Worm (Caenorhabditis elegans) whole organism, young adult: ENCODE results near the gene sir-2.3.

Experiments used
- B0261.1 ChIP-seq: sonication (generic microtip); optimal IDR thresholded peaks from 2 replicates; lab custom pipeline; 2016; ENCODE audit warnings: mild to moderate bottlenecking, missing genetic modification characterization, moderate library complexity, missing compliant biosample characterization
- C17E4.6 ChIP-seq: fragments of 200-800 bp; sonication (Bioruptor generic); IDR thresholded peaks from 2 replicates; pipeline ENCODE4 v1.3.6; 2022; ENCODE audit warnings: missing genetic modification reagents, missing genetic modification characterization, missing compliant biosample characterization
- D2030.7 ChIP-seq: fragments of 200-800 bp; sonication (Bioruptor generic); IDR thresholded peaks from 2 replicates; pipeline ENCODE4 v1.3.6; 2022; ENCODE audit warnings: missing genetic modification reagents, missing genetic modification characterization, missing compliant biosample characterization
- F55B11.4 ChIP-seq: sonication (generic microtip); optimal IDR thresholded peaks from 2 replicates; lab custom pipeline; 2016; ENCODE audit warnings: missing compliant biosample characterization, missing genetic modification characterization, borderline replicate concordance; ENCODE audit not compliant: insufficient read depth
- Y56A3A.18 ChIP-seq: fragments of 200-800 bp; sonication (Bioruptor generic); IDR thresholded peaks from 2 replicates; pipeline ENCODE4 v1.3.6; 2022; ENCODE audit warnings: missing genetic modification reagents, missing genetic modification characterization, missing compliant biosample characterization
- ZK185.1 ChIP-seq: sonication (generic microtip); optimal IDR thresholded peaks from 2 replicates; lab custom pipeline; 2016; ENCODE audit warnings: mild to moderate bottlenecking, missing genetic modification characterization, missing compliant biosample characterization; ENCODE audit not compliant: poor library complexity, severe bottlenecking
- ama-1 ChIP-seq, 3 experiments: fragments of 150-350 bp in 1 of 3; sonication (generic microtip) in 2 of 3; optimal IDR thresholded peaks; 2 replicates each; lab custom pipeline; 2014 to 2018; ENCODE audit warnings: missing biosample characterization in 2 of 3, missing genetic modification characterization in 2 of 3, missing genetic modification reagents in 2 of 3
- aptf-3 ChIP-seq: fragments of 200-800 bp; sonication (Bioruptor generic); IDR thresholded peaks from 2 replicates; pipeline ENCODE4 v1.3.6; 2022; ENCODE audit warnings: missing genetic modification characterization, missing compliant biosample characterization
- attf-6 ChIP-seq: fragments of 200-800 bp; sonication (Bioruptor generic); IDR thresholded peaks from 2 replicates; pipeline ENCODE4 v1.3.6; 2022; ENCODE audit warnings: missing genetic modification reagents, missing genetic modification characterization, missing compliant biosample characterization
- cebp-1 ChIP-seq, 2 experiments: fragments of 200-800 bp in 1 of 2; sonication (Bioruptor generic) in 1 of 2; sonication (generic microtip) in 1 of 2; IDR thresholded peaks in 1 of 2; optimal IDR thresholded peaks in 1 of 2; 2 replicates each; pipeline versions ENCODE4 v1.3.6 to Lab custom; 2017 to 2022; ENCODE audit warnings: missing compliant biosample characterization in 2 of 2, missing genetic modification characterization in 2 of 2, mild to moderate bottlenecking in 1 of 2, missing genetic modification reagents in 1 of 2, moderate library complexity in 1 of 2
- chd-7 ChIP-seq: sonication (generic microtip); optimal IDR thresholded peaks from 2 replicates; lab custom pipeline; 2016; ENCODE audit warnings: mild to moderate bottlenecking, missing genetic modification characterization, moderate library complexity, missing compliant biosample characterization
- die-1 ChIP-seq: sonication (generic microtip); optimal IDR thresholded peaks from 2 replicates; lab custom pipeline; 2016; ENCODE audit warnings: missing genotype, mild to moderate bottlenecking, missing genetic modification characterization, missing compliant biosample characterization
- dox-1 ChIP-seq: fragments of 200-800 bp; sonication (Bioruptor generic); IDR thresholded peaks from 2 replicates; pipeline ENCODE4 v1.3.6; 2022; ENCODE audit warnings: missing genetic modification reagents, missing genetic modification characterization, missing compliant biosample characterization
- egl-18 ChIP-seq: fragments of 200-800 bp; sonication (Bioruptor generic); IDR thresholded peaks from 2 replicates; pipeline ENCODE4 v1.3.6; 2022; ENCODE audit warnings: missing genetic modification reagents, missing genetic modification characterization, missing compliant biosample characterization
- ekl-4 ChIP-seq: fragments of 200-800 bp; sonication (Bioruptor generic); IDR thresholded peaks from 2 replicates; pipeline ENCODE4 v1.3.6; 2022; ENCODE audit warnings: missing genetic modification reagents, missing genetic modification characterization, missing compliant biosample characterization
- him-1 ChIP-seq: sonication (generic microtip); optimal IDR thresholded peaks from 2 replicates; lab custom pipeline; 2016; ENCODE audit warnings: missing genotype, missing genetic modification reagents, missing genetic modification characterization, missing compliant biosample characterization
- hlh-12 ChIP-seq: sonication (generic microtip); optimal IDR thresholded peaks from 2 replicates; lab custom pipeline; 2016; ENCODE audit warnings: missing genetic modification characterization, missing compliant biosample characterization
- hmg-1.2 ChIP-seq: fragments of 200-800 bp; sonication (Bioruptor generic); IDR thresholded peaks from 2 replicates; pipeline ENCODE4 v1.3.6; 2022; ENCODE audit warnings: missing genetic modification reagents, missing genetic modification characterization, missing compliant biosample characterization
- hrde-1 ChIP-seq: sonication (generic microtip); optimal IDR thresholded peaks from 2 replicates; lab custom pipeline; 2016; ENCODE audit warnings: missing genetic modification characterization, mild to moderate bottlenecking, missing compliant biosample characterization, moderate library complexity, missing genotype, missing genetic modification reagents, borderline replicate concordance
- let-607 ChIP-seq, 2 experiments: fragments of 200-800 bp in 1 of 2; sonication (Bioruptor generic) in 1 of 2; sonication (generic microtip) in 1 of 2; optimal IDR thresholded peaks; 2 replicates each; lab custom pipeline; 2016 to 2018; ENCODE audit warnings: mild to moderate bottlenecking in 2 of 2, missing compliant biosample characterization in 2 of 2, missing genetic modification characterization in 2 of 2, moderate library complexity in 2 of 2, missing genotype in 1 of 2
- lin-26 ChIP-seq: fragments of 200-800 bp; sonication (Bioruptor generic); IDR thresholded peaks from 2 replicates; pipeline ENCODE4 v1.3.6; 2022; ENCODE audit warnings: missing genetic modification reagents, missing genetic modification characterization, missing compliant biosample characterization
- lin-35 ChIP-seq, 3 experiments: fragments of 150-350 bp in 2 of 3; sonication (generic microtip) in 1 of 3; optimal IDR thresholded peaks; 2 replicates each; lab custom pipeline; 2014 to 2018; ENCODE audit warnings: missing biosample characterization in 3 of 3, missing genetic modification characterization in 3 of 3, missing genetic modification reagents in 3 of 3
- madf-6 ChIP-seq: fragments of 200-800 bp; sonication (Bioruptor generic); IDR thresholded peaks from 2 replicates; pipeline ENCODE4 v1.3.6; 2022; ENCODE audit warnings: missing genetic modification reagents, missing genetic modification characterization, missing compliant biosample characterization
- nfyb-1 ChIP-seq: fragments of 200-800 bp; sonication (Bioruptor generic); IDR thresholded peaks from 2 replicates; pipeline ENCODE4 v1.3.6; 2022; ENCODE audit warnings: missing genetic modification reagents, missing genetic modification characterization, missing compliant biosample characterization
- nhr-120 ChIP-seq: fragments of 200-800 bp; sonication (Bioruptor generic); IDR thresholded peaks from 2 replicates; pipeline ENCODE4 v1.3.6; 2022; ENCODE audit warnings: missing genetic modification characterization, missing compliant biosample characterization
- nhr-179 ChIP-seq: sonication (generic microtip); optimal IDR thresholded peaks from 2 replicates; lab custom pipeline; 2016; ENCODE audit warnings: mild to moderate bottlenecking, missing genetic modification characterization, missing compliant biosample characterization
- nhr-90 ChIP-seq: sonication (generic microtip); optimal IDR thresholded peaks from 2 replicates; lab custom pipeline; 2016; ENCODE audit warnings: missing genotype, mild to moderate bottlenecking, missing genetic modification characterization, missing compliant biosample characterization
- pbrm-1 ChIP-seq: fragments of 200-800 bp; sonication (Bioruptor generic); IDR thresholded peaks from 2 replicates; pipeline ENCODE4 v1.3.6; 2022; ENCODE audit warnings: missing genetic modification reagents, missing genetic modification characterization, missing compliant biosample characterization
- rec-8 ChIP-seq, 2 experiments: sonication (generic microtip); optimal IDR thresholded peaks; 2 replicates each; lab custom pipeline; 2016; ENCODE audit warnings: mild to moderate bottlenecking in 2 of 2, missing genetic modification characterization in 2 of 2, missing genetic modification reagents in 2 of 2, missing genotype in 2 of 2, missing biosample characterization in 1 of 2, missing compliant biosample characterization in 1 of 2, moderate library complexity in 1 of 2
- rpc-1 ChIP-seq, 2 experiments: fragments of 150-350 bp in 1 of 2; sonication (generic microtip) in 1 of 2; optimal IDR thresholded peaks; 2 replicates each; lab custom pipeline; 2014 to 2018; ENCODE audit warnings: missing biosample characterization in 1 of 2, missing genetic modification characterization in 1 of 2, missing genetic modification reagents in 1 of 2, missing genotype in 1 of 2
- snpc-1.3 ChIP-seq: sonication (generic microtip); optimal IDR thresholded peaks from 2 replicates; lab custom pipeline; 2017; ENCODE audit warnings: missing genetic modification characterization, mild to moderate bottlenecking, missing compliant biosample characterization, antibody characterized with exemption, moderate library complexity, missing genotype, missing genetic modification reagents; ENCODE audit not compliant: insufficient read depth
- snpc-3.4 ChIP-seq: sonication (generic microtip); optimal IDR thresholded peaks from 2 replicates; lab custom pipeline; 2017; ENCODE audit warnings: missing genetic modification characterization, mild to moderate bottlenecking, missing compliant biosample characterization, antibody characterized with exemption, moderate library complexity, missing genotype, missing genetic modification reagents
- snpc-4 ChIP-seq, 5 experiments: fragments of 150-350 bp in 1 of 5; sonication (generic microtip) in 4 of 5; optimal IDR thresholded peaks; 2 replicates each; lab custom pipeline; 2014 to 2018; ENCODE audit warnings: missing genetic modification characterization in 5 of 5, missing biosample characterization in 3 of 5, antibody characterized with exemption in 2 of 5, mild to moderate bottlenecking in 2 of 5, missing compliant biosample characterization in 2 of 5, missing genotype in 2 of 5, moderate library complexity in 2 of 5, missing genetic modification reagents in 1 of 5
- tbp1 ChIP-seq: fragments of 200-800 bp; sonication (Bioruptor generic); optimal IDR thresholded peaks from 2 replicates; lab custom pipeline; 2018; ENCODE audit warnings: mild to moderate bottlenecking, missing genetic modification characterization, missing compliant biosample characterization
- zfh-2 ChIP-seq: fragments of 200-800 bp; sonication (Bioruptor generic); conservative IDR thresholded peaks from 2 replicates; pipeline ENCODE4 v1.3.6; 2022; ENCODE audit warnings: missing genetic modification reagents, missing genetic modification characterization, missing compliant biosample characterization
- ztf-18 ChIP-seq: sonication (generic microtip); optimal IDR thresholded peaks from 2 replicates; lab custom pipeline; 2016; ENCODE audit warnings: missing genotype, mild to moderate bottlenecking, missing genetic modification characterization, missing compliant biosample characterization
- ztf-25 ChIP-seq: fragments of 200-800 bp; sonication (Bioruptor generic); IDR thresholded peaks from 2 replicates; pipeline ENCODE4 v1.3.6; 2022; ENCODE audit warnings: missing genetic modification reagents, missing genetic modification characterization, missing compliant biosample characterization

sir-2.3 gene

ce11 chrX:13284618-13285017 is 46.9 kb upstream of the sir-2.3 start:
- 0 out of 2 replicates have a peak, but pooled peaks have one; percentile 73 for TF ChIP-seq ztf-25
- peak; percentile 26; the same call in 1 of the 2 replicates for TF ChIP-seq cebp-1 (GFP tag; IDR thresholded peaks at IDR 0.05; lab: Robert Waterston, UW)
- TF ChIP-seq cebp-1 (tag; optimal IDR thresholded peaks at IDR 0.05; lab: Kevin White, UChicago) = no peak
- peak; percentile 80 for TF ChIP-seq B0261.1 (tag; lab: Kevin White, UChicago)
- no peak for TF ChIP-seq hlh-12
- 0 out of 2 replicates have a peak, but pooled peaks have one; percentile 35 for TF ChIP-seq Y56A3A.18 (GFP tag; lab: Robert Waterston, UW)
- TF ChIP-seq let-607 (tag; optimal IDR thresholded peaks at IDR 0.05; lab: Kevin White, UChicago) = peak in 1 of 2 experiments; percentile 7
- TF ChIP-seq nfyb-1 (GFP tag; lab: Robert Waterston, UW) = peak; percentile 64
- no peak for TF ChIP-seq zfh-2 (GFP tag; lab: Robert Waterston, UW)
- TF ChIP-seq tbp1 (GFP tag; lab: Kevin White, UChicago) = peak; percentile 87
- peak; percentile 32 to 46 for TF ChIP-seq rec-8 (tag; optimal IDR thresholded peaks at IDR 0.05; lab: Kevin White, UChicago)
- TF ChIP-seq ekl-4 = no peak
- TF ChIP-seq hrde-1 = peak; percentile 3
- peak; percentile 19; the same call in 1 of the 2 replicates for TF ChIP-seq madf-6
- peak; percentile 62; the same call in 1 of the 2 replicates for TF ChIP-seq pbrm-1 (GFP tag; lab: Robert Waterston, UW)
- TF ChIP-seq snpc-1.3 (tag; lab: Kevin White, UChicago) = peak; percentile 45
- TF ChIP-seq rpc-1 (optimal IDR thresholded peaks at IDR 0.05; lab: Kevin White, UChicago) = peak; percentile 75
- TF ChIP-seq rpc-1 (tag; optimal IDR thresholded peaks at IDR 0.05; lab: Kevin White, UChicago) = peak; percentile 90
- TF ChIP-seq ama-1 (optimal IDR thresholded peaks at IDR 0.05; lab: Kevin White, UChicago) = no peak
- peak in 1 of 2 experiments; percentile 14 for TF ChIP-seq ama-1 (GFP tag; optimal IDR thresholded peaks at IDR 0.05; lab: Kevin White, UChicago)
- TF ChIP-seq egl-18 (GFP tag; lab: Robert Waterston, UW) = no peak
- peak; percentile 65 for TF ChIP-seq attf-6 (GFP tag; lab: Robert Waterston, UW)
- TF ChIP-seq D2030.7 (GFP tag; lab: Robert Waterston, UW) = peak; percentile 65
- no peak for TF ChIP-seq F55B11.4 (tag; lab: Kevin White, UChicago)
- no peak for TF ChIP-seq aptf-3 (GFP tag; lab: Robert Waterston, UW)
- TF ChIP-seq him-1 (tag; lab: Kevin White, UChicago) = peak; percentile 65
- peak; percentile 87 for TF ChIP-seq lin-26 (GFP tag; lab: Robert Waterston, UW)
- peak; percentile 50 for TF ChIP-seq snpc-3.4 (tag; lab: Kevin White, UChicago)
- TF ChIP-seq dox-1 (GFP tag; lab: Robert Waterston, UW) = peak; percentile 40; the same call in 1 of the 2 replicates
- 0 out of 2 replicates have a peak, but pooled peaks have one; percentile 50 for TF ChIP-seq nhr-120 (GFP tag; lab: Robert Waterston, UW)
- no peak for TF ChIP-seq chd-7 (tag; lab: Kevin White, UChicago)
- peak; percentile 65 for TF ChIP-seq nhr-90 (tag; lab: Kevin White, UChicago)
- peak; percentile 76 for TF ChIP-seq die-1 (tag; lab: Kevin White, UChicago)
- TF ChIP-seq C17E4.6 (GFP tag; lab: Robert Waterston, UW) = no peak
- peak; percentile 42 for TF ChIP-seq snpc-4 (GFP tag; optimal IDR thresholded peaks at IDR 0.05; lab: Kevin White, UChicago)
- peak in 2 of 4 experiments; percentile 35 to 58 for TF ChIP-seq snpc-4 (tag; optimal IDR thresholded peaks at IDR 0.05; lab: Kevin White, UChicago)
- TF ChIP-seq ztf-18 = peak; percentile 40
- peak; percentile 44; the same call in 1 of the 2 replicates for TF ChIP-seq hmg-1.2 (GFP tag; lab: Robert Waterston, UW)
- TF ChIP-seq ZK185.1 (tag; lab: Kevin White, UChicago) = peak; percentile 22
- peak; percentile 16 for TF ChIP-seq nhr-179 (tag; lab: Kevin White, UChicago)
- no peak for TF ChIP-seq lin-35 (GFP tag; optimal IDR thresholded peaks at IDR 0.05; lab: Kevin White, UChicago)
- TF ChIP-seq, all 124 proteins: peak for 28
